Fruit fly (Drosophila melanogaster) whole organism, pupa: ENCODE data around the gene CG34148.

Experiments
- CG10348 ChIP-seq: fragments of 200-800 bp; sonication (Bioruptor generic); IDR thresholded peaks from 2 replicates; pipeline ENCODE4 v1.3.6; 2022; ENCODE audit warnings: missing biosample characterization, missing genetic modification characterization
- CG12605 ChIP-seq: fragments of 200-800 bp; sonication (Bioruptor generic); IDR thresholded peaks from 2 replicates; pipeline ENCODE4 v1.3.6; 2022; ENCODE audit warnings: missing biosample characterization, missing genetic modification characterization
- CG13204 ChIP-seq: fragments of 200-800 bp; sonication (Bioruptor generic); optimal IDR thresholded peaks from 2 replicates; lab custom pipeline; 2018; ENCODE audit warnings: missing biosample characterization, mild to moderate bottlenecking, missing genetic modification characterization, moderate library complexity
- CG14655 ChIP-seq: fragments of 200-800 bp; sonication (Bioruptor generic); optimal IDR thresholded peaks from 3 replicates; lab custom pipeline; 2017; ENCODE audit warnings: mild to moderate bottlenecking, missing biosample characterization, missing genetic modification reagents, missing genetic modification characterization
- CG15710 ChIP-seq: fragments of 200-800 bp; sonication (Bioruptor generic); optimal IDR thresholded peaks from 2 replicates; lab custom pipeline; 2018; ENCODE audit warnings: missing biosample characterization, mild to moderate bottlenecking, missing genetic modification characterization, moderate library complexity
- CG17806 ChIP-seq: fragments of 200-800 bp; sonication (Bioruptor generic); optimal IDR thresholded peaks from 2 replicates; lab custom pipeline; 2018; ENCODE audit warnings: missing biosample characterization, mild to moderate bottlenecking, missing genetic modification characterization, moderate library complexity
- CG32121 ChIP-seq: fragments of 200-800 bp; sonication (Bioruptor generic); IDR thresholded peaks from 2 replicates; pipeline ENCODE4 v1.3.6; 2022; ENCODE audit warnings: missing biosample characterization, missing genetic modification characterization
- CG34367 ChIP-seq: fragments of 200-800 bp; sonication (Bioruptor generic); optimal IDR thresholded peaks from 2 replicates; lab custom pipeline; 2018; ENCODE audit warnings: missing biosample characterization, mild to moderate bottlenecking, missing genetic modification characterization
- CG4496 ChIP-seq: fragments of 200-800 bp; sonication (Bioruptor generic); IDR thresholded peaks from 3 replicates; pipeline ENCODE4 v1.3.6; 2022; ENCODE audit warnings: missing biosample characterization, missing genetic modification characterization
- CG8159 ChIP-seq: fragments of 200-800 bp; sonication (Bioruptor generic); optimal IDR thresholded peaks from 3 replicates; lab custom pipeline; 2018; ENCODE audit warnings: missing biosample characterization, mild to moderate bottlenecking, missing genetic modification characterization, moderate library complexity
- CG8301 ChIP-seq: fragments of 200-800 bp; sonication (Bioruptor generic); optimal IDR thresholded peaks from 2 replicates; lab custom pipeline; 2018; ENCODE audit warnings: missing biosample characterization, mild to moderate bottlenecking, missing genetic modification characterization
- CG9948 ChIP-seq: fragments of 200-800 bp; sonication (Bioruptor generic); optimal IDR thresholded peaks from 2 replicates; lab custom pipeline; 2018; ENCODE audit warnings: missing biosample characterization, mild to moderate bottlenecking, missing genetic modification characterization, moderate library complexity
- D1 ChIP-seq: fragments of 200-800 bp; sonication (Bioruptor generic); optimal IDR thresholded peaks from 2 replicates; lab custom pipeline; 2018; ENCODE audit warnings: missing biosample characterization, mild to moderate bottlenecking, missing genetic modification characterization, moderate library complexity
- EcR ChIP-seq: fragments of 200-800 bp; sonication (Bioruptor generic); optimal IDR thresholded peaks from 3 replicates; lab custom pipeline; 2019; ENCODE audit warnings: missing biosample characterization, missing genetic modification characterization, mild to moderate bottlenecking, moderate library complexity, missing genetic modification reagents
- Ets98B ChIP-seq: fragments of 200-800 bp; sonication (Bioruptor generic); IDR thresholded peaks from 2 replicates; pipeline ENCODE4 v1.3.6; 2022; ENCODE audit warnings: missing biosample characterization, missing genetic modification characterization
- Pif1A ChIP-seq: fragments of 200-800 bp; sonication (Bioruptor generic); optimal IDR thresholded peaks from 3 replicates; lab custom pipeline; 2016; ENCODE audit warnings: missing biosample characterization, missing genetic modification characterization
- Pif1B ChIP-seq: fragments of 200-800 bp; sonication (Bioruptor generic); optimal IDR thresholded peaks from 3 replicates; lab custom pipeline; 2016; ENCODE audit warnings: missing biosample characterization, missing genetic modification characterization
- Snoo ChIP-seq: fragments of 200-800 bp; sonication (Bioruptor generic); optimal IDR thresholded peaks from 3 replicates; lab custom pipeline; 2017; ENCODE audit warnings: missing biosample characterization, mild to moderate bottlenecking, missing genetic modification characterization, inconsistent platforms
- fd96Ca ChIP-seq: fragments of 200-800 bp; sonication (Bioruptor generic); IDR thresholded peaks from 3 replicates; pipeline ENCODE4 v1.3.6; 2022; ENCODE audit warnings: missing biosample characterization, missing genetic modification characterization
- gl ChIP-seq: fragments of 200-800 bp; sonication (Bioruptor generic); optimal IDR thresholded peaks from 2 replicates; lab custom pipeline; 2018; ENCODE audit warnings: missing biosample characterization, mild to moderate bottlenecking, missing genetic modification characterization
- rn ChIP-seq: fragments of 200-800 bp; sonication (Bioruptor generic); IDR thresholded peaks from 2 replicates; pipeline ENCODE4 v1.3.6; 2022; ENCODE audit warnings: missing biosample characterization, missing genetic modification characterization

The CG34148 gene

dm6 chr3R:21870158-21870971, 8.1 kb downstream of the CG34148 start, which contains the start of gene CG31431:
Gene CG31431 (plus strand): TSS chr3R:21870681.
- TF ChIP-seq CG10348 (GFP tag; lab: Robert Waterston, UW) (peak; percentile 62), CG32121 (GFP tag; lab: Robert Waterston, UW) (peak; percentile 95), Pif1A (GFP tag; lab: Kevin White, UChicago) (peak; percentile 82), Pif1B (GFP tag; lab: Kevin White, UChicago) (peak; percentile 82), CG14655 (GFP tag; lab: Kevin White, UChicago) (peak; percentile 89), Snoo (tag; lab: Kevin White, UChicago) (peak; percentile 28), CG8159 (peak; percentile 85), EcR (GFP tag; lab: Kevin White, UChicago) (no peak), CG17806 (tag; lab: Kevin White, UChicago) (peak; percentile 87), Ets98B (GFP tag; lab: Robert Waterston, UW) (peak; percentile 93), CG9948 (tag; lab: Kevin White, UChicago) (peak; percentile 81), CG8301 (peak; percentile 91), CG13204 (GFP tag; lab: Kevin White, UChicago) (no peak), CG34367 (peak; percentile 78), D1 (tag; lab: Kevin White, UChicago) (no peak), CG15710 (tag; lab: Kevin White, UChicago) (peak; percentile 85), fd96Ca (GFP tag; lab: Robert Waterston, UW) (peak; percentile 90), gl (tag; lab: Kevin White, UChicago) (peak; percentile 66), rn (GFP tag; lab: Robert Waterston, UW) (peak; percentile 74), CG4496 (GFP tag; lab: Robert Waterston, UW) (peak; percentile 94), CG12605 (GFP tag; lab: Robert Waterston, UW) (peak; percentile 90)

- TF ChIP-seq CG8159 (no peak), CG12605 (GFP tag; lab: Robert Waterston, UW) (no peak), Pif1A (GFP tag; lab: Kevin White, UChicago) (no peak), D1 (tag; lab: Kevin White, UChicago) (no peak), gl (tag; lab: Kevin White, UChicago) (no peak), Pif1B (GFP tag; lab: Kevin White, UChicago) (no peak), CG34367 (no peak), CG8301 (no peak), CG17806 (tag; lab: Kevin White, UChicago) (no peak), fd96Ca (GFP tag; lab: Robert Waterston, UW) (no peak), CG13204 (GFP tag; lab: Kevin White, UChicago) (no peak)
Measured at dm6 chr3R:21869464-21870100, 8.9 kb downstream of the CG34148 start, which contains the start of gene CG31174. Gene CG31174 (minus strand): TSS chr3R:21869514.

DNA sequence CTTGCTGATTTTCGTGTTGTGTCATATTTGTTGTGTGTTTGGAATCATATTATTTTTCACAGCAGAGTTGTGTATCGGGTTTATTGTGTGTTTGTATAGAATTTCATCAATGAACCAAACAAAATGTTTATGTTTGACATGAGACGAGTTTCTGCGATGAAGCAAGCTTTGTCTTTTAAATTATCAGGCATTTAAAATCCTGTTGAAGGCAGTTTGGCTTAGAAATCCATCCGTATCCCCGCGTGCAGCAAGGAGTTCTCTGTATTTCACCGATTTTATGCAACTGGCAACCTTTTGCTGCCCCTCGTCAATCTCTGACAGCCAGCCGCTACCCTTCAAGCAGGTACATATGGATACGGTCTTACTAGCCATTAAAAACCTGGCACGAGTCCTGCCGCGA, 10.7 kb downstream of the CG34148 start, which contains the start of the genes CG6569 and Cby:
TSS of gene CG6569 (minus strand) at position 101 of the 400 bp plus-strand sequence.
TSS of gene Cby (plus strand) at position 185 of the 400 bp plus-strand sequence.
- no peak for TF ChIP-seq CG17806 (tag; lab: Kevin White, UChicago)
- no peak for TF ChIP-seq CG8301
- no peak for TF ChIP-seq EcR (GFP tag; lab: Kevin White, UChicago)

DNA sequence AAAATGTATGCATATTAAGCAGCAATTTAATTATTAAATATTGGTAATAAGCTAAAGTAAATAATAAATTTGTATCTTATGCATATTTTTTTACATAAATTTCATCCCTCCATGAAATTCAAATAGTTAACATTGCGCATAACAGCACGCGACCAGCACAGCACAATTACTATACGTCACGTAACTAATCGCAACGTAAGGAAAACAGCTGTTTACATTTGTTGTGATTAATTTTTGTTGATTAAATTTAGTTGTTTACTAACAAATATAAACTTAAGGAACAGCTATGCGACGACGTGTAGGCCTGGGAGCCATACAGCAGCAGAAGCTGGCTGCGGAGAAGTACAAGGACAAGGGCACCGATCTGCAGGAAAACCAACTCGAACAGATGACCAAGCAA, 13.5 kb downstream of the CG34148 start, which contains the start of gene lsn:
TSS of gene lsn (plus strand) at position 177 of the 400 bp plus-strand sequence.
- TF ChIP-seq CG9948 (tag; lab: Kevin White, UChicago) (no peak), D1 (tag; lab: Kevin White, UChicago) (peak; percentile 46)

- TF ChIP-seq gl (tag; lab: Kevin White, UChicago) = no peak
- no peak for TF ChIP-seq rn (GFP tag; lab: Robert Waterston, UW)
- TF ChIP-seq Ets98B (GFP tag; lab: Robert Waterston, UW) = no peak
- TF ChIP-seq EcR (GFP tag; lab: Kevin White, UChicago) = no peak
- no peak for TF ChIP-seq Snoo (tag; lab: Kevin White, UChicago)
- no peak for TF ChIP-seq CG8159
- no peak for TF ChIP-seq CG34367
- no peak for TF ChIP-seq CG8301
- TF ChIP-seq CG4496 (GFP tag; lab: Robert Waterston, UW) = no peak
- TF ChIP-seq D1 (tag; lab: Kevin White, UChicago) = no peak
Measured at dm6 chr3R:21864484-21864883, 14.0 kb downstream of the CG34148 start.

dm6 chr3R:21863817-21864384, 14.6 kb downstream of the CG34148 start:
- no peak for TF ChIP-seq rn (GFP tag; lab: Robert Waterston, UW)
- no peak for TF ChIP-seq D1 (tag; lab: Kevin White, UChicago)
- TF ChIP-seq CG10348 (GFP tag; lab: Robert Waterston, UW) = no peak
- TF ChIP-seq Pif1A (GFP tag; lab: Kevin White, UChicago) = no peak
- no peak for TF ChIP-seq Pif1B (GFP tag; lab: Kevin White, UChicago)
- TF ChIP-seq CG32121 (GFP tag; lab: Robert Waterston, UW) = 0 out of 2 replicates have a peak, but pooled peaks have one; percentile 23
- TF ChIP-seq CG14655 (GFP tag; lab: Kevin White, UChicago) = peak; percentile 16
- TF ChIP-seq CG8301 = no peak
- no peak for TF ChIP-seq CG34367
